Worm (Caenorhabditis elegans): ENCODE results near the gene H23N18.5.

- TF ChIP-seq W03F9.2 (tag; optimal IDR thresholded peaks at IDR 0.05) (no peak), him-1 (tag; optimal IDR thresholded peaks at IDR 0.05) (no peak)
These were observed 36.5 kb upstream of the H23N18.5 start, which contains the start of gene str-209 for ce11 chrV:4948635-4949034.

All from whole organism, L4/young adult.